Fruit fly (Drosophila melanogaster) Kc167 (cell line): ENCODE data around the gene Art1.

Experiments
- h ChIP-seq: fragments of >200 bp; optimal IDR thresholded peaks from 3 replicates; lab custom pipeline; 2018; ENCODE audit warnings: missing external identifiers
- psq ChIP-seq: fragments of >200 bp; optimal IDR thresholded peaks from 2 replicates; lab custom pipeline; 2017; ENCODE audit warnings: missing external identifiers

dm6 chr3R:10826796-10827524 is 38.9 kb upstream of the Art1 start, which contains the start of gene Cad86C:
- no peak for TF ChIP-seq h (lab: Kevin White, UChicago)
- no peak for TF ChIP-seq psq (lab: Kevin White, UChicago)
